Fruit fly (Drosophila melanogaster) whole organism, adult: ENCODE results near the gene X11L.

Experiments
- bab1 ChIP-seq: fragments of 200-800 bp; sonication (Bioruptor generic); optimal IDR thresholded peaks from 3 replicates; lab custom pipeline; 2019; ENCODE audit warnings: missing biosample characterization, mild to moderate bottlenecking, missing genetic modification characterization, moderate library complexity
- pad ChIP-seq: fragments of 200-800 bp; sonication (Bioruptor generic); optimal IDR thresholded peaks from 3 replicates; lab custom pipeline; 2017; ENCODE audit warnings: missing biosample characterization, missing genetic modification characterization, mild to moderate bottlenecking, moderate library complexity, missing genetic modification reagents

DNA sequence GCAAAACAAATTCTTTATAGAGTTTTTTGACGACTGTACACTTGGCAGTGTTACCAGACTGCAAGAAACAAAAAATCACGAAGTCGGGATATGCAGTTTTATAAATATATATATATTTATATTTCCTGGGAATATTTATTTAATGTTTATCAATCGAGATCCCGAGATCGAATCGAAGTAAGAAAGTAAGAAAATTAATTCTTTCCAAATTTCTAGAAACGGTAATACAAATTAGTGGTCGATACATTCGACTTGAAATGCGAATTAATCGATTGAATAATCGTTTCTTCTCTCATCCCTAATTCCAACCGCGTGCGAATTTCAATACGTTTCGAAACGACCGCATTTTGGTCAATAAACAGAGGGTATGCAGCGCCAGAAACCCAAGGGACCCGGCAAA lies 36.6 kb downstream of the X11L start, which contains the start of the genes CG8289 and CG5800:
- TF ChIP-seq bab1 (GFP tag; lab: Kevin White, UChicago) (peak; percentile 62), pad (no peak)
